Worm (Caenorhabditis elegans) whole organism, L3 larva: ENCODE data around the gene dnc-2.

Experiments
- R02D3.7 ChIP-seq: fragments of 150-350 bp; optimal IDR thresholded peaks from 2 replicates; lab custom pipeline; 2014; ENCODE audit warnings: missing biosample characterization, missing genetic modification characterization
- ceh-82 ChIP-seq: fragments of 150-350 bp; optimal IDR thresholded peaks from 2 replicates; lab custom pipeline; 2014; ENCODE audit warnings: missing biosample characterization, missing genetic modification characterization
- elt-3 ChIP-seq, 3 experiments: fragments of 150-350 bp in 1 of 3; sonication (generic microtip) in 2 of 3; optimal IDR thresholded peaks; 2 replicates in 2 of 3; 4 replicates in 1 of 3; lab custom pipeline; 2014 to 2017; ENCODE audit warnings: missing biosample characterization in 3 of 3, missing genetic modification characterization in 3 of 3
- fos-1 ChIP-seq: fragments of 150-350 bp; optimal IDR thresholded peaks from 2 replicates; lab custom pipeline; 2014; ENCODE audit warnings: missing biosample characterization, missing genetic modification characterization
- lin-15B ChIP-seq: fragments of 150-350 bp; optimal IDR thresholded peaks from 2 replicates; lab custom pipeline; 2014; ENCODE audit warnings: missing biosample characterization, missing genetic modification characterization
- lsy-12 ChIP-seq: sonication (generic microtip); optimal IDR thresholded peaks from 2 replicates; lab custom pipeline; 2016; ENCODE audit warnings: mild to moderate bottlenecking, missing genetic modification characterization, missing compliant biosample characterization
- nhr-11 ChIP-seq: fragments of 150-350 bp; optimal IDR thresholded peaks from 2 replicates; lab custom pipeline; 2014; ENCODE audit warnings: missing biosample characterization, missing genetic modification characterization
- nhr-23 ChIP-seq: fragments of 150-350 bp; optimal IDR thresholded peaks from 2 replicates; lab custom pipeline; 2014; ENCODE audit warnings: missing biosample characterization, missing genetic modification reagents, missing genetic modification characterization
- nhr-28 ChIP-seq: fragments of 150-350 bp; optimal IDR thresholded peaks from 2 replicates; lab custom pipeline; 2014; ENCODE audit warnings: missing biosample characterization, missing genetic modification characterization
- skn-1 ChIP-seq: fragments of 150-350 bp; optimal IDR thresholded peaks from 2 replicates; lab custom pipeline; 2014; ENCODE audit warnings: missing biosample characterization, missing genetic modification characterization
- snpc-4 ChIP-seq: fragments of 150-350 bp; optimal IDR thresholded peaks from 2 replicates; lab custom pipeline; 2014; ENCODE audit warnings: missing biosample characterization, missing genetic modification characterization
- ztf-11 ChIP-seq: fragments of 150-350 bp; optimal IDR thresholded peaks from 2 replicates; lab custom pipeline; 2014; ENCODE audit warnings: missing biosample characterization, missing genetic modification characterization
- ztf-4 ChIP-seq: fragments of 150-350 bp; optimal IDR thresholded peaks from 2 replicates; lab custom pipeline; 2014; ENCODE audit warnings: missing biosample characterization, missing genetic modification characterization

DNA sequence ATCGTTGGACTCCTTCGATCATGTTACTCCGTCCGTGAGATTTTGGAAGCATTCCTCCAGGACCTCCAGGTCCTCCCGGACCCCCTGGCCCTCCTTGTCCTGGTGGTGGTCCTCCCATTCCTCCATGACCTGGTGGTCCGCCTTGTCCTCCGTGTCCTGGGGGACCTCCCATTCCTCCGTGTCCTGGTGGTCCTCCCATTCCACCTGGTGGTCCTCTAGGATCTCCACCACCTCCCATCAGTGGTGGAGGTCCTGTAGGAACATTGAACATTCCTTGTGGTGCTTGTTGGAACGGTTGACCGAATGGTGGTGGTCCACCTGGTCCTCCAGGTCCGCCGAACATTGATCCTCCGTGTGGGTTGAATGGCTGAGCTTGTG, 28.3 kb upstream of the dnc-2 start:
- TF ChIP-seq lin-15B (tag; lab: Kevin White, UChicago), result no peak
- no peak for TF ChIP-seq R02D3.7 (tag; lab: Kevin White, UChicago)
- no peak for TF ChIP-seq ceh-82 (tag; lab: Kevin White, UChicago)
- TF ChIP-seq snpc-4 (tag; lab: Kevin White, UChicago), result no peak
- TF ChIP-seq ztf-4 (tag; lab: Kevin White, UChicago), result no peak
- TF ChIP-seq skn-1 (tag; lab: Kevin White, UChicago), result no peak
- TF ChIP-seq fos-1 (tag; lab: Kevin White, UChicago), result no peak
- no peak for TF ChIP-seq nhr-11 (tag; lab: Kevin White, UChicago)
- no peak for TF ChIP-seq nhr-23 (tag; lab: Kevin White, UChicago)
- no peak for TF ChIP-seq elt-3 (tag; optimal IDR thresholded peaks at IDR 0.05; lab: Kevin White, UChicago)
- TF ChIP-seq nhr-28 (tag; lab: Kevin White, UChicago), result no peak
- TF ChIP-seq lsy-12, result no peak
- no peak for TF ChIP-seq ztf-11
